Worm (Caenorhabditis elegans) whole organism, L3 larva: Measurements from ENCODE around the gene C16D9.1.

ENCODE experiments used
- ama-1 ChIP-seq: fragments of 150-350 bp; optimal IDR thresholded peaks from 2 replicates; lab custom pipeline; 2018
- elt-2 ChIP-seq: sonication (generic microtip); optimal IDR thresholded peaks from 2 replicates; lab custom pipeline; 2016; ENCODE audit warnings: missing genetic modification reagents, mild to moderate bottlenecking, missing genetic modification characterization, missing compliant biosample characterization
- jun-1 ChIP-seq: fragments of 150-350 bp; optimal IDR thresholded peaks from 2 replicates; lab custom pipeline; 2014; ENCODE audit warnings: missing biosample characterization, missing genetic modification reagents, missing genetic modification characterization
- mml-1 ChIP-seq: fragments of 150-350 bp; sonication (generic microtip); optimal IDR thresholded peaks from 3 replicates; lab custom pipeline; 2014; ENCODE audit warnings: missing biosample characterization, missing genetic modification characterization
- nhr-12 ChIP-seq: fragments of 150-350 bp; optimal IDR thresholded peaks from 2 replicates; lab custom pipeline; 2014; ENCODE audit warnings: missing biosample characterization, missing genetic modification characterization
- nhr-25 ChIP-seq: sonication (generic microtip); optimal IDR thresholded peaks from 2 replicates; lab custom pipeline; 2017; ENCODE audit warnings: missing biosample characterization, missing genetic modification characterization
- nhr-67 ChIP-seq: fragments of 150-350 bp; optimal IDR thresholded peaks from 2 replicates; lab custom pipeline; 2014; ENCODE audit warnings: missing biosample characterization, missing genetic modification characterization
- nhr-76 ChIP-seq: fragments of 150-350 bp; sonication (generic microtip); optimal IDR thresholded peaks from 5 replicates; lab custom pipeline; 2014; ENCODE audit warnings: missing biosample characterization, missing genetic modification characterization

DNA sequence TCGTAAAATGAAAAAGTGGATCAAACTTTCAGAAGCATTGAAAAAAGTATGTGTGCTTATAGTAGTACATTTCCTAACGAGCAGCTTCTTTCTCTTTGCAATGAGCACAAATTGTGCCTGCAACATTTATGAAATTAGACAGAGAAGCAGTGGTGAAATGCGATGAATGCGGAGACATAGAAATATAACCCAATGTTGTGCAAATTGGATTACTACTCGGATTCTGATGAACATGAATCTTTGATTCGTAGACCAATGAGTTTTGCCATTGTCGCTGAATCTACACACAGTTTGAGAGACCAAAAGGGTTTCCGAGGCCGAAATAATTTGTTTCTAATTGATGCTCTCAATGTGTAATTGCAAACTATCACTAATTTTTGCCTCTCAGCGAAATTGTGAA lies 5.2 kb upstream of the C16D9.1 start:
- TF ChIP-seq jun-1 (tag; lab: Kevin White, UChicago) (no peak), nhr-67 (tag; lab: Kevin White, UChicago) (no peak), nhr-12 (tag; lab: Kevin White, UChicago) (no peak), nhr-76 (tag; lab: Kevin White, UChicago) (no peak), ama-1 (lab: Kevin White, UChicago) (no peak), elt-2 (tag; lab: Kevin White, UChicago) (no peak), nhr-25 (no peak), mml-1 (tag; lab: Kevin White, UChicago) (no peak)
